Worm (Caenorhabditis elegans): ENCODE results near the gene R12B2.7.

Gene R12B2.7

DNA sequence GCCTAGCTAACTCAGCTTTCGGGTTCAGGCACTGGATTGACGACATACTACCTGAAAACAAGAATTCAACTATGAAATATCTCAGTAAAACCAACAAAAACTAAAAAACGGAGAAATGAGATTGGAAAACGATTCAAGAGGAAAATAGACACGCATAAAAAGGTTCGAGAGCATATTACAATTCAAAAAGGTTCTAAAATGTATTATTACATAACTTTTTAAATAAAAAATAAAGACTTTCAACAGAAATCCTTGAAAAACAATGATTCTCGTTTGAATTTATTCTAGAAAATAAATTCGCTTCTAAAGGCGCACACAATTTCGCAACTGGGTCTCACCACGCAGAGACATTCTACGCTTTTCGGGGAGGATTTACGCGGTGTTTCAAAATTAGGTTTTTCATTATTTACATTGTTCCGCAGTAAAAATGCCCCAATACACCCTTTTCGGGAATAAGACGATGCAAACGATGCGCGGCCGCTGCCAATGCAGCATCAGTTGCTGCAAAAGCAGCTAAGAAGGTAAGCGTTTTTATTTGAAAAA, 40.9 kb downstream of the R12B2.7 start, which contains the start of the genes cct-6 and alh-9 (continued):
- TF ChIP-seq xbp-1 (tag; optimal IDR thresholded peaks at IDR 0.05) (peak; percentile 81), unc-86 (tag; optimal IDR thresholded peaks at IDR 0.05) (peak; percentile 69), skn-1 (tag; optimal IDR thresholded peaks at IDR 0.05) (peak; percentile 84), unc-62 (GFP tag; optimal IDR thresholded peaks at IDR 0.05) (no peak), lin-14 (GFP tag; optimal IDR thresholded peaks at IDR 0.05) (peak; percentile 79), hlh-4 (tag; optimal IDR thresholded peaks at IDR 0.05) (no peak), sptf-1 (tag; optimal IDR thresholded peaks at IDR 0.05) (no peak), nhr-12 (tag; optimal IDR thresholded peaks at IDR 0.05) (no peak), elt-3 (tag; optimal IDR thresholded peaks at IDR 0.05) (peak in 3 of 6 experiments; percentile 24 to 92 (median 60)), lsy-2 (tag; optimal IDR thresholded peaks at IDR 0.05) (peak; percentile 86 to 95), C04F5.9 (tag; optimal IDR thresholded peaks at IDR 0.05) (peak; percentile 26), ceh-88 (GFP tag; IDR thresholded peaks at IDR 0.05) (no peak), ztf-4 (tag; optimal IDR thresholded peaks at IDR 0.05) (peak; percentile 61), dpl-1 (GFP tag; optimal IDR thresholded peaks at IDR 0.05) (peak; percentile 95 to 98 (median 96)), nhr-85 (tag) (peak; percentile 82), irx-1 (tag; optimal IDR thresholded peaks at IDR 0.05) (peak; percentile 30), alr-1 (tag; optimal IDR thresholded peaks at IDR 0.05; ENCODE audit: borderline replicate concordance) (no peak), ets-5 (GFP tag; IDR thresholded peaks at IDR 0.05) (no peak), hlh-17 (GFP tag; optimal IDR thresholded peaks at IDR 0.05; ENCODE audit: borderline replicate concordance) (no peak), tlp-1 (tag; optimal IDR thresholded peaks at IDR 0.05) (no peak), lir-3 (tag; optimal IDR thresholded peaks at IDR 0.05; ENCODE audit: poor library complexity) (peak; percentile 42), nhr-84 (tag; optimal IDR thresholded peaks at IDR 0.05) (no peak), zag-1 (tag; optimal IDR thresholded peaks at IDR 0.05) (no peak), nhr-20 (tag; optimal IDR thresholded peaks at IDR 0.05) (peak; percentile 84), efl-3 (GFP tag; optimal IDR thresholded peaks at IDR 0.05) (no peak), sup-37 (GFP tag; optimal IDR thresholded peaks at IDR 0.05) (no peak), ceh-90 (tag; optimal IDR thresholded peaks at IDR 0.05) (peak; percentile 7), C34B4.2 (tag; optimal IDR thresholded peaks at IDR 0.05) (no peak), nhr-90 (tag; optimal IDR thresholded peaks at IDR 0.05; ENCODE audit: poor library complexity) (peak; percentile 65), egl-27 (tag; optimal IDR thresholded peaks at IDR 0.05) (no peak), lin-13 (GFP tag; optimal IDR thresholded peaks at IDR 0.05) (peak; percentile 83), nhr-11 (tag; optimal IDR thresholded peaks at IDR 0.05) (peak; percentile 8), C16A3.4 (tag; optimal IDR thresholded peaks at IDR 0.05) (peak; percentile 88), nhr-19 (GFP tag; conservative IDR thresholded peaks at IDR 0.05) (peak; percentile 78), tbx-2 (tag; optimal IDR thresholded peaks at IDR 0.05) (peak; percentile 76), pax-3 (tag; optimal IDR thresholded peaks at IDR 0.05) (no peak), fkh-4 (tag; optimal IDR thresholded peaks at IDR 0.05; ENCODE audit: borderline replicate concordance) (no peak), ceh-82 (tag; optimal IDR thresholded peaks at IDR 0.05) (peak; percentile 75 to 93 (median 76)), snpc-4 (tag; optimal IDR thresholded peaks at IDR 0.05) (peak; percentile 51), mdl-1 (tag; optimal IDR thresholded peaks at IDR 0.05) (peak in 1 of 2 experiments; percentile 83), ces-1 (GFP tag; optimal IDR thresholded peaks at IDR 0.05) (no peak), mep-1 (tag; optimal IDR thresholded peaks at IDR 0.05) (peak; percentile 93), mab-9 (GFP tag; IDR thresholded peaks at IDR 0.05) (no peak), fos-1 (tag; optimal IDR thresholded peaks at IDR 0.05) (peak; percentile 62), nhr-47 (tag; optimal IDR thresholded peaks at IDR 0.05) (peak; percentile 81), nhr-28 (tag; optimal IDR thresholded peaks at IDR 0.05) (no peak), ceh-63 (GFP tag; optimal IDR thresholded peaks at IDR 0.05) (no peak), nhr-77 (tag; optimal IDR thresholded peaks at IDR 0.05) (peak; percentile 76), aha-1 (tag; optimal IDR thresholded peaks at IDR 0.05) (no peak), nhr-237 (tag; optimal IDR thresholded peaks at IDR 0.05) (peak; percentile 63), ama-1 (optimal IDR thresholded peaks at IDR 0.05) (peak; percentile 49), F16B12.6 (tag; optimal IDR thresholded peaks at IDR 0.05) (peak; percentile 53), snu-23 (GFP tag; optimal IDR thresholded peaks at IDR 0.05) (peak; percentile 89)

Measured in whole organism, L1 larva.